Worm (Caenorhabditis elegans): ENCODE measurements around the gene sec-16A.2.
A peak's percentile ranks its signal among the peaks of the same experiment; 100 is the strongest.

ce11 chrX:8286740-8287299 lies at the start of gene sec-16A.2:
- no peak for TF ChIP-seq zip-5 (tag; optimal IDR thresholded peaks at IDR 0.05)
- TF ChIP-seq ama-1 (optimal IDR thresholded peaks at IDR 0.05): no peak
- TF ChIP-seq F13H6.1 (tag; optimal IDR thresholded peaks at IDR 0.05): no peak
- TF ChIP-seq tbx-2 (tag; optimal IDR thresholded peaks at IDR 0.05): peak; percentile 64

Data from whole organism, late embryonic.